Worm (Caenorhabditis elegans): ENCODE results near the gene fbxb-72.

fbxb-72 gene

ce11 chrV:736171-736570, 12.4 kb upstream of the fbxb-72 start, which contains the start of gene srj-25:
Gene srj-25, minus strand, starts transcription at chrV:736271.
- TF ChIP-seq unc-62 (GFP tag; optimal IDR thresholded peaks at IDR 0.05) = no peak
- TF ChIP-seq fkh-10 (GFP tag; optimal IDR thresholded peaks at IDR 0.05) = no peak
- no peak for TF ChIP-seq nhr-71 (tag; optimal IDR thresholded peaks at IDR 0.05)
- no peak for TF ChIP-seq nhr-84 (tag; optimal IDR thresholded peaks at IDR 0.05)
- TF ChIP-seq ceh-90 (tag; optimal IDR thresholded peaks at IDR 0.05) = no peak
- TF ChIP-seq lin-15B (tag; optimal IDR thresholded peaks at IDR 0.05) = no peak
- TF ChIP-seq ets-5 (GFP tag; IDR thresholded peaks at IDR 0.05) = no peak
- TF ChIP-seq nhr-19 (GFP tag; conservative IDR thresholded peaks at IDR 0.05) = no peak
- no peak for TF ChIP-seq nhr-28 (tag; optimal IDR thresholded peaks at IDR 0.05)
- no peak for TF ChIP-seq unc-30 (tag; optimal IDR thresholded peaks at IDR 0.05)
- TF ChIP-seq fkh-8 (tag; optimal IDR thresholded peaks at IDR 0.05) = no peak
- TF ChIP-seq F16B12.6 (tag; optimal IDR thresholded peaks at IDR 0.05) = no peak
- TF ChIP-seq nhr-77 (tag; optimal IDR thresholded peaks at IDR 0.05) = no peak

ce11 chrV:731330-731729, 7.6 kb upstream of the fbxb-72 start:
- TF ChIP-seq ama-1 (optimal IDR thresholded peaks at IDR 0.05) (peak; percentile 72), sup-37 (GFP tag; optimal IDR thresholded peaks at IDR 0.05) (peak; percentile 94), nhr-76 (tag; optimal IDR thresholded peaks at IDR 0.05) (no peak), unc-130 (tag; optimal IDR thresholded peaks at IDR 0.05) (peak; percentile 87), fos-1 (tag; optimal IDR thresholded peaks at IDR 0.05) (peak; percentile 18), lir-3 (tag; optimal IDR thresholded peaks at IDR 0.05; ENCODE audit: poor library complexity) (peak; percentile 86), grh-1 (GFP tag; IDR thresholded peaks at IDR 0.05) (peak; percentile 84), ces-1 (GFP tag; optimal IDR thresholded peaks at IDR 0.05) (no peak), dsc-1 (tag; optimal IDR thresholded peaks at IDR 0.05) (peak; percentile 34), hpl-2 (GFP tag; optimal IDR thresholded peaks at IDR 0.05) (no peak), nhr-77 (tag; optimal IDR thresholded peaks at IDR 0.05) (peak; percentile 83), jun-1 (tag; optimal IDR thresholded peaks at IDR 0.05) (peak; percentile 77), dpl-1 (GFP tag; optimal IDR thresholded peaks at IDR 0.05) (peak; percentile 48 to 67 (median 51)), unc-86 (tag; optimal IDR thresholded peaks at IDR 0.05) (no peak), swsn-7 (tag; optimal IDR thresholded peaks at IDR 0.05) (peak; percentile 89), ztf-11 (tag; optimal IDR thresholded peaks at IDR 0.05) (peak in 1 of 2 experiments; percentile 86), nhr-85 (tag) (peak; percentile 98), lsy-2 (tag; optimal IDR thresholded peaks at IDR 0.05) (peak; percentile 77 to 83), nhr-20 (tag; optimal IDR thresholded peaks at IDR 0.05) (peak; percentile 99), lin-35 (GFP tag; optimal IDR thresholded peaks at IDR 0.05) (peak; percentile 37 to 90), nhr-84 (tag; optimal IDR thresholded peaks at IDR 0.05) (no peak), egl-13 (tag; optimal IDR thresholded peaks at IDR 0.05) (peak; percentile 53), lin-39 (tag; optimal IDR thresholded peaks at IDR 0.05) (peak; percentile 83), ceh-63 (GFP tag; optimal IDR thresholded peaks at IDR 0.05) (no peak), ets-5 (GFP tag; IDR thresholded peaks at IDR 0.05) (no peak), efl-3 (GFP tag; optimal IDR thresholded peaks at IDR 0.05) (no peak), efl-1 (optimal IDR thresholded peaks at IDR 0.05) (peak; percentile 58 to 67), efl-1 (GFP tag; optimal IDR thresholded peaks at IDR 0.05 in 1 of 2) (peak; percentile 15 to 96), pag-3 (tag; optimal IDR thresholded peaks at IDR 0.05; ENCODE audit: borderline replicate concordance, insufficient read depth) (no peak), ceh-82 (tag; optimal IDR thresholded peaks at IDR 0.05) (peak; percentile 25 to 51 (median 41)), nhr-237 (tag; optimal IDR thresholded peaks at IDR 0.05) (no peak), mef-2 (tag; optimal IDR thresholded peaks at IDR 0.05) (peak; percentile 80), zip-4 (GFP tag; optimal IDR thresholded peaks at IDR 0.05) (peak; percentile 52), elt-3 (tag; optimal IDR thresholded peaks at IDR 0.05) (peak in 5 of 6 experiments; percentile 16 to 92 (median 65)), zag-1 (tag; optimal IDR thresholded peaks at IDR 0.05) (no peak), lin-14 (GFP tag; optimal IDR thresholded peaks at IDR 0.05) (peak; percentile 100), irx-1 (tag; optimal IDR thresholded peaks at IDR 0.05) (peak; percentile 77), pax-3 (tag; optimal IDR thresholded peaks at IDR 0.05) (peak; percentile 75), F16B12.6 (tag; optimal IDR thresholded peaks at IDR 0.05) (no peak), vab-15 (tag; optimal IDR thresholded peaks at IDR 0.05) (peak; percentile 75), fkh-4 (tag; optimal IDR thresholded peaks at IDR 0.05; ENCODE audit: borderline replicate concordance) (no peak), ceh-90 (tag; optimal IDR thresholded peaks at IDR 0.05) (no peak), sptf-1 (tag; optimal IDR thresholded peaks at IDR 0.05) (no peak)

Measured in whole organism, L1 larva.